Fruit fly (Drosophila melanogaster) whole organism, embryonic: ENCODE measurements around the gene Smox.
A peak's percentile ranks its signal among the peaks of the same experiment; 100 is the strongest.

Experiments
- Antp ChIP-seq: fragments of 200-800 bp; sonication (Bioruptor generic); optimal IDR thresholded peaks from 3 replicates; lab custom pipeline; 2016; ENCODE audit warnings: missing biosample characterization, missing genetic modification characterization
- BEAF-32 ChIP-seq: fragments of 200-800 bp; sonication (Bioruptor generic); optimal IDR thresholded peaks from 3 replicates; lab custom pipeline; 2017; ENCODE audit warnings: missing biosample characterization, missing genetic modification characterization, mild to moderate bottlenecking, moderate library complexity, missing genetic modification reagents
- BtbVII ChIP-seq: fragments of 200-800 bp; sonication (Bioruptor generic); optimal IDR thresholded peaks from 3 replicates; lab custom pipeline; 2017; ENCODE audit warnings: missing biosample characterization, mild to moderate bottlenecking, missing genetic modification characterization
- CG10147 ChIP-seq: fragments of 200-800 bp; sonication (Bioruptor generic); optimal IDR thresholded peaks from 2 replicates; lab custom pipeline; 2019; ENCODE audit warnings: missing biosample characterization, mild to moderate bottlenecking, missing genetic modification characterization, moderate library complexity
- CG10979 ChIP-seq: fragments of 200-800 bp; sonication (Bioruptor generic); optimal IDR thresholded peaks from 2 replicates; lab custom pipeline; 2018; ENCODE audit warnings: missing biosample characterization, mild to moderate bottlenecking, missing genetic modification characterization, moderate library complexity
- CG11695 ChIP-seq: fragments of 200-800 bp; sonication (Bioruptor generic); IDR thresholded peaks from 3 replicates; pipeline ENCODE4 v1.3.6; 2022; ENCODE audit warnings: missing biosample characterization, missing genetic modification characterization
- CG12219 ChIP-seq: fragments of 200-800 bp; sonication (Bioruptor generic); optimal IDR thresholded peaks from 3 replicates; lab custom pipeline; 2018; ENCODE audit warnings: missing biosample characterization, mild to moderate bottlenecking, missing genetic modification characterization
- CG12659 ChIP-seq: fragments of 200-800 bp; sonication (Bioruptor generic); optimal IDR thresholded peaks from 3 replicates; lab custom pipeline; 2017; ENCODE audit warnings: mild to moderate bottlenecking, missing biosample characterization, missing genetic modification reagents, missing genetic modification characterization
- CG13287 ChIP-seq: fragments of 200-800 bp; sonication (Bioruptor generic); IDR thresholded peaks from 2 replicates; pipeline ENCODE4 v1.3.6; 2022; ENCODE audit warnings: missing biosample characterization, missing genetic modification characterization; ENCODE audit not compliant: partially characterized antibody
- CG14050 ChIP-seq: fragments of 200-800 bp; sonication (Bioruptor generic); IDR thresholded peaks from 3 replicates; pipeline ENCODE4 v1.3.6; 2022; ENCODE audit warnings: missing biosample characterization, missing genetic modification characterization
- CG15011 ChIP-seq: fragments of 200-800 bp; sonication (Bioruptor generic); optimal IDR thresholded peaks from 3 replicates; lab custom pipeline; 2018; ENCODE audit warnings: missing biosample characterization, mild to moderate bottlenecking, missing genetic modification characterization
- CG15514 ChIP-seq: fragments of 200-800 bp; sonication (Bioruptor generic); optimal IDR thresholded peaks from 3 replicates; lab custom pipeline; 2017; ENCODE audit warnings: missing biosample characterization, missing genetic modification characterization, mild to moderate bottlenecking, moderate library complexity, missing genetic modification reagents
- CG15696 ChIP-seq: fragments of 200-800 bp; sonication (Bioruptor generic); optimal IDR thresholded peaks from 2 replicates; lab custom pipeline; 2019; ENCODE audit warnings: missing biosample characterization, mild to moderate bottlenecking, missing genetic modification characterization, moderate library complexity
- CG17385 ChIP-seq: fragments of 200-800 bp; sonication (Bioruptor generic); optimal IDR thresholded peaks from 3 replicates; lab custom pipeline; 2018; ENCODE audit warnings: missing biosample characterization, mild to moderate bottlenecking, missing genetic modification characterization
- CG1792 ChIP-seq: fragments of 200-800 bp; sonication (Bioruptor generic); optimal IDR thresholded peaks from 2 replicates; lab custom pipeline; 2016; ENCODE audit warnings: missing biosample characterization, missing genetic modification characterization
- CG18619 ChIP-seq: fragments of 200-800 bp; sonication (Bioruptor generic); optimal IDR thresholded peaks from 3 replicates; lab custom pipeline; 2017; ENCODE audit warnings: missing biosample characterization, mild to moderate bottlenecking, missing genetic modification characterization
- CG2129 ChIP-seq: fragments of 200-800 bp; sonication (Bioruptor generic); IDR thresholded peaks from 2 replicates; pipeline ENCODE4 v1.3.6; 2022; ENCODE audit warnings: missing biosample characterization, missing genetic modification characterization; ENCODE audit not compliant: partially characterized antibody
- CG30403 ChIP-seq: fragments of 200-800 bp; sonication (Bioruptor generic); optimal IDR thresholded peaks from 3 replicates; lab custom pipeline; 2016; ENCODE audit warnings: missing biosample characterization, missing genetic modification characterization
- CG33557 ChIP-seq: fragments of 200-800 bp; sonication (Bioruptor generic); optimal IDR thresholded peaks from 2 replicates; lab custom pipeline; 2019; ENCODE audit warnings: missing biosample characterization, mild to moderate bottlenecking, missing genetic modification characterization, moderate library complexity
- CG7357 ChIP-seq: fragments of 200-800 bp; sonication (Bioruptor generic); IDR thresholded peaks from 3 replicates; pipeline ENCODE4 v1.3.6; 2022; ENCODE audit warnings: missing biosample characterization, missing genetic modification characterization
- CG8290 ChIP-seq, 3 experiments: fragments of 200-800 bp; sonication (Bioruptor generic); optimal IDR thresholded peaks; 2 replicates each; lab custom pipeline; 2016 to 2019; ENCODE audit warnings: missing biosample characterization in 3 of 3, missing genetic modification characterization in 3 of 3, mild to moderate bottlenecking in 2 of 3, moderate library complexity in 1 of 3
- CG9932 ChIP-seq: fragments of 200-800 bp; sonication (Bioruptor generic); IDR thresholded peaks from 2 replicates; pipeline ENCODE4 v1.3.6; 2022; ENCODE audit warnings: missing biosample characterization, missing genetic modification characterization
- Elba2 ChIP-seq: fragments of 200-800 bp; sonication (Bioruptor generic); optimal IDR thresholded peaks from 3 replicates; lab custom pipeline; 2016; ENCODE audit warnings: missing biosample characterization, missing genetic modification characterization
- HHEX ChIP-seq: fragments of 200-800 bp; sonication (Bioruptor generic); optimal IDR thresholded peaks from 3 replicates; lab custom pipeline; 2017; ENCODE audit warnings: missing biosample characterization, mild to moderate bottlenecking, missing genetic modification characterization, missing genetic modification reagents
- HLHmδ ChIP-seq: fragments of 200-800 bp; sonication (Bioruptor generic); optimal IDR thresholded peaks from 2 replicates; lab custom pipeline; 2018; ENCODE audit warnings: missing biosample characterization, mild to moderate bottlenecking, missing genetic modification characterization, moderate library complexity
- Hey ChIP-seq: fragments of 200-800 bp; sonication (Bioruptor generic); optimal IDR thresholded peaks from 3 replicates; lab custom pipeline; 2018; ENCODE audit warnings: missing biosample characterization, mild to moderate bottlenecking, missing genetic modification characterization
- HmgZ ChIP-seq: fragments of 200-800 bp; sonication (Bioruptor generic); optimal IDR thresholded peaks from 2 replicates; lab custom pipeline; 2018; ENCODE audit warnings: missing biosample characterization, mild to moderate bottlenecking, missing genetic modification characterization
- Hmr ChIP-seq: fragments of 200-800 bp; sonication (Bioruptor generic); optimal IDR thresholded peaks from 3 replicates; lab custom pipeline; 2017; ENCODE audit warnings: mild to moderate bottlenecking, missing biosample characterization, missing genetic modification reagents, missing genetic modification characterization
- Hr51 ChIP-seq, 2 experiments: fragments of 200-800 bp; sonication (Bioruptor generic); optimal IDR thresholded peaks; 2 replicates in 1 of 2; 3 replicates in 1 of 2; lab custom pipeline; 2016 to 2018; ENCODE audit warnings: missing biosample characterization in 2 of 2, missing genetic modification characterization in 2 of 2, mild to moderate bottlenecking in 1 of 2, moderate library complexity in 1 of 2
- Max ChIP-seq: fragments of 200-800 bp; sonication (Bioruptor generic); optimal IDR thresholded peaks from 2 replicates; lab custom pipeline; 2016; ENCODE audit warnings: missing biosample characterization, mild to moderate bottlenecking, missing genetic modification characterization
- NfI ChIP-seq: fragments of 200-800 bp; sonication (Bioruptor generic); optimal IDR thresholded peaks from 3 replicates; lab custom pipeline; 2018; ENCODE audit warnings: missing biosample characterization, mild to moderate bottlenecking, missing genetic modification characterization, moderate library complexity
- Ravus ChIP-seq: fragments of 200-800 bp; sonication (Bioruptor generic); IDR thresholded peaks from 2 replicates; pipeline ENCODE4 v1.3.6; 2022; ENCODE audit warnings: missing biosample characterization, missing genetic modification characterization
- Scr ChIP-seq: fragments of 200-800 bp; sonication (Bioruptor generic); IDR thresholded peaks from 2 replicates; pipeline ENCODE4 v1.3.6; 2022; ENCODE audit warnings: missing biosample characterization, missing genetic modification characterization; ENCODE audit not compliant: partially characterized antibody
- Spps ChIP-seq: fragments of 200-800 bp; sonication (Bioruptor generic); optimal IDR thresholded peaks from 2 replicates; lab custom pipeline; 2018; ENCODE audit warnings: missing biosample characterization, mild to moderate bottlenecking, missing genetic modification characterization
- Xrp1 ChIP-seq: fragments of 200-800 bp; sonication (Bioruptor generic); IDR thresholded peaks from 2 replicates; pipeline ENCODE4 v1.3.6; 2022; ENCODE audit warnings: missing biosample characterization, missing genetic modification characterization
- crc ChIP-seq: fragments of 200-800 bp; sonication (Bioruptor generic); optimal IDR thresholded peaks from 2 replicates; lab custom pipeline; 2016; ENCODE audit warnings: missing biosample characterization, missing genetic modification characterization
- crol ChIP-seq: fragments of 200-800 bp; sonication (Bioruptor generic); IDR thresholded peaks from 2 replicates; pipeline ENCODE4 v1.3.6; 2022; ENCODE audit warnings: missing biosample characterization, missing genetic modification characterization
- crp ChIP-seq, 2 experiments: fragments of 200-800 bp; sonication (Bioruptor generic); optimal IDR thresholded peaks; 2 replicates in 1 of 2; 3 replicates in 1 of 2; lab custom pipeline; 2017; ENCODE audit warnings: missing biosample characterization in 2 of 2, missing genetic modification characterization in 2 of 2, mild to moderate bottlenecking in 1 of 2, moderate library complexity in 1 of 2
- da ChIP-seq: fragments of 200-800 bp; sonication (Bioruptor generic); optimal IDR thresholded peaks from 2 replicates; lab custom pipeline; 2016; ENCODE audit warnings: missing biosample characterization, missing genetic modification characterization
- disco-r ChIP-seq: fragments of 200-800 bp; sonication (Bioruptor generic); optimal IDR thresholded peaks from 2 replicates; lab custom pipeline; 2016; ENCODE audit warnings: missing biosample characterization, missing genetic modification characterization
- dmrt99B ChIP-seq: fragments of 200-800 bp; sonication (Bioruptor generic); optimal IDR thresholded peaks from 2 replicates; lab custom pipeline; 2018; ENCODE audit warnings: missing biosample characterization, mild to moderate bottlenecking, missing genetic modification characterization, moderate library complexity
- ems ChIP-seq: fragments of 200-800 bp; sonication (Bioruptor generic); optimal IDR thresholded peaks from 3 replicates; lab custom pipeline; 2016; ENCODE audit warnings: missing biosample characterization, missing genetic modification characterization
- fd64A ChIP-seq: fragments of 200-800 bp; sonication (Bioruptor generic); optimal IDR thresholded peaks from 3 replicates; lab custom pipeline; 2018; ENCODE audit warnings: missing biosample characterization, mild to moderate bottlenecking, missing genetic modification characterization
- gce ChIP-seq: fragments of 200-800 bp; sonication (Bioruptor generic); IDR thresholded peaks from 3 replicates; pipeline ENCODE4 v1.3.6; 2022; ENCODE audit warnings: missing biosample characterization, missing genetic modification characterization
- insv ChIP-seq, 2 experiments: fragments of 200-800 bp; sonication (Bioruptor generic); optimal IDR thresholded peaks; 3 replicates each; lab custom pipeline; 2016 to 2018; ENCODE audit warnings: missing biosample characterization in 2 of 2, missing genetic modification characterization in 2 of 2
- p53 ChIP-seq: fragments of 200-800 bp; sonication (Bioruptor generic); optimal IDR thresholded peaks from 2 replicates; lab custom pipeline; 2016; ENCODE audit warnings: missing biosample characterization, missing genetic modification characterization
- phol ChIP-seq: fragments of 200-800 bp; sonication (Bioruptor generic); optimal IDR thresholded peaks from 3 replicates; lab custom pipeline; 2018; ENCODE audit warnings: missing biosample characterization, mild to moderate bottlenecking, missing genetic modification characterization, moderate library complexity
- trh ChIP-seq: fragments of 200-800 bp; sonication (Bioruptor generic); optimal IDR thresholded peaks from 2 replicates; lab custom pipeline; 2016; ENCODE audit warnings: missing biosample characterization, missing genetic modification characterization
- twi ChIP-seq: fragments of 200-800 bp; optimal IDR thresholded peaks from 2 replicates; lab custom pipeline; 2019; ENCODE audit warnings: missing biosample characterization, mild to moderate bottlenecking, missing genetic modification characterization, moderate library complexity
- zfh1 ChIP-seq: fragments of 200-800 bp; sonication (Bioruptor generic); IDR thresholded peaks from 3 replicates; pipeline ENCODE4 v1.3.6; 2022; ENCODE audit warnings: missing biosample characterization, missing genetic modification characterization

The Smox gene

dm6 chrX:8152718-8153117 lies 10.6 kb upstream of the Smox start, which contains the start of gene CG18262 (continued):
- TF ChIP-seq CG15696 (tag; lab: Kevin White, UChicago) (no peak), CG11695 (no peak), dmrt99B (tag; lab: Kevin White, UChicago) (no peak), Hr51 (GFP tag; optimal IDR thresholded peaks at IDR 0.05; lab: Kevin White, UChicago) (no peak), CG15514 (GFP tag; lab: Kevin White, UChicago) (peak; percentile 72), zfh1 (GFP tag; lab: Robert Waterston, UW) (no peak), CG12219 (GFP tag; lab: Kevin White, UChicago) (no peak), crp (GFP tag; optimal IDR thresholded peaks at IDR 0.05; lab: Kevin White, UChicago) (peak; percentile 23 to 87), ems (no peak), Scr (no peak), gce (GFP tag; lab: Robert Waterston, UW) (no peak), Max (GFP tag; lab: Kevin White, UChicago) (no peak), BtbVII (GFP tag; lab: Kevin White, UChicago) (no peak), CG33557 (GFP tag; lab: Kevin White, UChicago) (no peak), HmgZ (tag; lab: Kevin White, UChicago) (peak; percentile 12), Hmr (GFP tag; lab: Kevin White, UChicago) (no peak), CG2129 (no peak), CG9932 (GFP tag; lab: Robert Waterston, UW) (no peak), CG8290 (GFP tag; optimal IDR thresholded peaks at IDR 0.05; lab: Kevin White, UChicago) (no peak), CG8290 (tag; optimal IDR thresholded peaks at IDR 0.05; lab: Kevin White, UChicago) (no peak), CG14050 (GFP tag; lab: Robert Waterston, UW) (no peak), fd64A (GFP tag; lab: Kevin White, UChicago) (no peak), p53 (GFP tag; lab: Kevin White, UChicago) (no peak), crc (GFP tag; lab: Kevin White, UChicago) (no peak), CG7357 (GFP tag; lab: Robert Waterston, UW) (no peak), BEAF-32 (no peak), insv (GFP tag; optimal IDR thresholded peaks at IDR 0.05; lab: Kevin White, UChicago) (no peak), twi (no peak), Hey (no peak), Spps (tag; lab: Kevin White, UChicago) (no peak), CG10147 (GFP tag; lab: Kevin White, UChicago) (no peak), da (GFP tag; lab: Kevin White, UChicago) (no peak), Ravus (GFP tag; lab: Robert Waterston, UW) (no peak), CG30403 (no peak), HHEX (GFP tag; lab: Kevin White, UChicago) (no peak), CG13287 (GFP tag; lab: Robert Waterston, UW) (peak; percentile 8; the same call in 1 of the 2 replicates), phol (tag; lab: Kevin White, UChicago) (no peak), Antp (GFP tag; lab: Kevin White, UChicago) (no peak), Elba2 (GFP tag; lab: Kevin White, UChicago) (no peak), Xrp1 (GFP tag; lab: Robert Waterston, UW) (no peak), trh (GFP tag; lab: Kevin White, UChicago) (no peak), CG15011 (GFP tag; lab: Kevin White, UChicago) (no peak), CG1792 (GFP tag; lab: Kevin White, UChicago) (no peak), CG17385 (GFP tag; lab: Kevin White, UChicago) (no peak), CG18619 (GFP tag; lab: Kevin White, UChicago) (no peak), disco-r (GFP tag; lab: Kevin White, UChicago) (no peak), HLHmδ (no peak), NfI (GFP tag; lab: Kevin White, UChicago) (no peak), CG12659 (no peak), CG10979 (tag; lab: Kevin White, UChicago) (no peak), crol (GFP tag; lab: Robert Waterston, UW) (peak; percentile 83)
